Fruit fly (Drosophila melanogaster): Measurements from ENCODE around the gene mRpL21.

Gene mRpL21

dm6 chr3L:19293178-19293741 lies 38.4 kb upstream of the mRpL21 start (continued):
- TF ChIP-seq CG13894 (tag; optimal IDR thresholded peaks at IDR 0.05) (peak; percentile 99), abd-A (tag; optimal IDR thresholded peaks at IDR 0.05) (peak; percentile 22), CG43689 (GFP tag; IDR thresholded peaks at IDR 0.05) (no peak), dmrt99B (tag; optimal IDR thresholded peaks at IDR 0.05) (no peak), HmgZ (tag; optimal IDR thresholded peaks at IDR 0.05) (no peak), CG4854 (GFP tag; optimal IDR thresholded peaks at IDR 0.05) (no peak), Hey (tag; optimal IDR thresholded peaks at IDR 0.05) (peak; percentile 93), CG3163 (GFP tag; optimal IDR thresholded peaks at IDR 0.05) (peak; percentile 93), CG10462 (GFP tag; optimal IDR thresholded peaks at IDR 0.05) (no peak), Med (GFP tag) (peak; percentile 47), CG7372 (GFP tag; IDR thresholded peaks at IDR 0.05) (no peak), CG2678 (tag; optimal IDR thresholded peaks at IDR 0.05) (no peak), mirr (GFP tag; optimal IDR thresholded peaks at IDR 0.05) (no peak), sima (GFP tag; optimal IDR thresholded peaks at IDR 0.05) (no peak), CG18619 (GFP tag; optimal IDR thresholded peaks at IDR 0.05) (no peak), Drgx (GFP tag; IDR thresholded peaks at IDR 0.05) (peak; percentile 5; the same call in 1 of the 2 replicates), Dref (GFP tag; IDR thresholded peaks at IDR 0.05) (no peak)

DNA sequence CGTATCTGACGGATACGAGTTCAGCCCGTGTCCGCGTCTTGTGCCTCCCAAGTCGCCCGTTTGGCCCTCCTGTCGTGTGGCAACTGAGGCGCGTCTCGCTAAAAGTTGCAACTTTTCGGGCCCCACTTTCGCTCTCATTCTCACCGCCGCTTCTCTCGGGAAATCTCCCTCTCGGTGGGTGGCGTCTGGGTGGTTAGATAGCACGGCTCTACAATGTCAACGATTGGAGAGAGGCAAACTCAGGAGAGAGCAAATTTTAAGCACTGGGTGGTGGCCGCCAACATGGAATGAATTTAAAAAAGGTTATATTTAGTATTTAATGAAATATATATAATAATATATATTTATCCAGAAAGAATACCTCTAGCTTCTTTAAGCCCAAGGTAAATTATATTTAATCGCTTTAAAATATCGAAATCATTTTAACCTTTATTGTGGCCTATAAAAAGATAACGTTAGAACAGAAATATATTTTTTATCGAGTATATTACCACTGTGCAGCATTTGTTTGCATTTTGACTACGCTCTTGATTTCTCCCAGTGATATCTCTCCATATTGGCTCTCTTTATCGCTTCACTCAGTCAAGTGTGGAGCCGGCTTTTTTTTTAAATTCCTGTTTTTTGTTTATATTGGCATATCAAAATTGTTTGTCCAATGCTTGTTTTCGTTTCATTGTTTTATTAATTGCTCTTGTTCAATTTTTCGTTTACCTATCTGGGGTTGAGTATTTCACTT lies 37.7 kb upstream of the mRpL21 start, which contains the start of gene Gbs-76A:
Gbs-76A (minus strand) TSS at position 327 of the 736 bp plus-strand sequence.
- TF ChIP-seq Doc2 (GFP tag; IDR thresholded peaks at IDR 0.05) (no peak), chinmo (GFP tag; IDR thresholded peaks at IDR 0.05; ENCODE audit: partially characterized antibody) (0 out of 4 replicates have a peak, but pooled peaks have one; percentile 62), Meics (GFP tag; optimal IDR thresholded peaks at IDR 0.05) (peak; percentile 89), Dad (GFP tag; optimal IDR thresholded peaks at IDR 0.05) (no peak), Rx (GFP tag; IDR thresholded peaks at IDR 0.05) (peak; percentile 40; the same call in 1 of the 2 replicates), Aef1 (GFP tag; IDR thresholded peaks at IDR 0.05) (peak; percentile 64), Atf3 (GFP tag; optimal IDR thresholded peaks at IDR 0.05) (no peak), sob (GFP tag; IDR thresholded peaks at IDR 0.05) (peak; percentile 76), prd (optimal IDR thresholded peaks at IDR 0.05) (no peak), prd (GFP tag; IDR thresholded peaks at IDR 0.05) (peak; percentile 65), ab (GFP tag; optimal IDR thresholded peaks at IDR 0.05) (no peak), ap (GFP tag; IDR thresholded peaks at IDR 0.05) (peak; percentile 49; the same call in 1 of the 2 replicates), wdn (GFP tag; IDR thresholded peaks at IDR 0.05) (peak; percentile 49; the same call in 1 of the 2 replicates), CTCF (GFP tag; optimal IDR thresholded peaks at IDR 0.05) (peak; percentile 19), CG11696 (GFP tag; IDR thresholded peaks at IDR 0.05) (no peak), odd (GFP tag; optimal IDR thresholded peaks at IDR 0.05) (peak; percentile 83), sug (tag; optimal IDR thresholded peaks at IDR 0.05) (peak; percentile 88), bowl (GFP tag; IDR thresholded peaks at IDR 0.05) (no peak), p53 (GFP tag; optimal IDR thresholded peaks at IDR 0.05) (no peak), emc (GFP tag; optimal IDR thresholded peaks at IDR 0.05) (no peak), CG43689 (GFP tag; IDR thresholded peaks at IDR 0.05) (no peak), ewg (GFP tag; optimal IDR thresholded peaks at IDR 0.05) (peak; percentile 65), CG15601 (tag; optimal IDR thresholded peaks at IDR 0.05) (peak; percentile 82), ttk (GFP tag; IDR thresholded peaks at IDR 0.05) (peak; percentile 27; the same call in 1 of the 2 replicates), CG18476 (GFP tag; optimal IDR thresholded peaks at IDR 0.05) (peak; percentile 12), CG17829 (tag; optimal IDR thresholded peaks at IDR 0.05) (peak; percentile 82), stwl (tag; optimal IDR thresholded peaks at IDR 0.05) (no peak), CG31365 (tag; optimal IDR thresholded peaks at IDR 0.05) (no peak), Bteb2 (GFP tag; optimal IDR thresholded peaks at IDR 0.05) (peak; percentile 0), Nf-YC (tag; optimal IDR thresholded peaks at IDR 0.05) (peak; percentile 81), CG17359 (tag; optimal IDR thresholded peaks at IDR 0.05) (peak; percentile 89), trh (GFP tag; optimal IDR thresholded peaks at IDR 0.05) (no peak), Sin3A (optimal IDR thresholded peaks at IDR 0.05) (no peak), Dbx (GFP tag; IDR thresholded peaks at IDR 0.05) (peak; percentile 69; the same call in 2 of the 3 replicates)
